Worm (Caenorhabditis elegans) whole organism, midembryonic: Measurements from ENCODE around the gene F41G3.6.

ENCODE experiments used
- T22C8.4 ChIP-seq: fragments of 200-800 bp; sonication (Bioruptor generic); IDR thresholded peaks from 2 replicates; pipeline ENCODE4 v1.3.6; 2022; ENCODE audit warnings: missing genetic modification characterization, missing compliant biosample characterization
- cog-1 ChIP-seq: sonication (generic microtip); optimal IDR thresholded peaks from 2 replicates; lab custom pipeline; 2016; ENCODE audit warnings: missing genetic modification characterization, missing compliant biosample characterization
- flt-1 ChIP-seq: fragments of 200-800 bp; sonication (Bioruptor generic); IDR thresholded peaks from 2 replicates; pipeline ENCODE4 v1.3.6; 2022; ENCODE audit warnings: missing genetic modification characterization, missing compliant biosample characterization
- klf-2 ChIP-seq: fragments of 200-800 bp; sonication (Bioruptor generic); conservative IDR thresholded peaks from 2 replicates; pipeline ENCODE4 v1.3.6; 2022; ENCODE audit warnings: missing genetic modification reagents, missing genetic modification characterization, missing compliant biosample characterization
- med-1 ChIP-seq: sonication (generic microtip); optimal IDR thresholded peaks from 2 replicates; lab custom pipeline; 2017; ENCODE audit warnings: missing genetic modification characterization, mild to moderate bottlenecking, missing compliant biosample characterization, antibody characterized with exemption, missing genetic modification reagents; ENCODE audit not compliant: insufficient read depth
- ref-1 ChIP-seq: fragments of 200-800 bp; sonication (Bioruptor generic); conservative IDR thresholded peaks from 2 replicates; pipeline ENCODE4 v1.3.6; 2022; ENCODE audit warnings: missing genetic modification reagents, missing genetic modification characterization, missing compliant biosample characterization
- tab-1 ChIP-seq: fragments of 200-800 bp; sonication (Bioruptor generic); IDR thresholded peaks from 2 replicates; pipeline ENCODE4 v1.3.6; 2022; ENCODE audit warnings: missing genetic modification characterization, missing compliant biosample characterization
- ztf-23 ChIP-seq: fragments of 200-800 bp; sonication (Bioruptor generic); IDR thresholded peaks from 2 replicates; pipeline ENCODE4 v1.3.6; 2022; ENCODE audit warnings: missing genetic modification reagents, missing genetic modification characterization, missing compliant biosample characterization
- ztf-29 ChIP-seq: fragments of 200-800 bp; sonication (Bioruptor generic); IDR thresholded peaks from 2 replicates; pipeline ENCODE4 v1.3.6; 2022; ENCODE audit warnings: missing genetic modification reagents, missing genetic modification characterization, missing compliant biosample characterization

Gene F41G3.6

DNA sequence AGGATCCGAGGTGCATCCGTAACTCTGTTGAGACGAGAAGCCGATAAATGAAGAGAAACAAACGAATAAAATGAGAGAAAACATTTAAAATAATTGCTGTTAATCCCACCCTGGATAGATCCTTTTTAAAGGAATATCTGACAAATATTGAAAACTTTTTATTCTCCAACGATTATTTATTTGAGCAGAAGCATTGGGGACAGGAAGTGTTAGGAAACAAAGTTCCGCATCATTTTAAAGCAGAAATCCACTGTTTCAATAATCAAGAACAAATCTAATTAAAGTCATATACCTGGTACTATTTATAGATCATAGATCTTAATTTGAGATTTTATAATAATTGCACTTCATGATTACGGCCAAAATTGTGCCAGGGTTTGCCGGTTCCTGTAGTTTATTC, 8.2 kb downstream of the F41G3.6 start, which contains the start of gene F41G3.20:
Gene F41G3.20, minus strand, starts transcription at position 101 of the 400 bp plus-strand sequence.
- no peak for TF ChIP-seq ztf-23 (GFP tag; lab: Robert Waterston, UW)
- no peak for TF ChIP-seq med-1 (GFP tag; lab: Kevin White, UChicago)
- no peak for TF ChIP-seq ref-1 (GFP tag; lab: Robert Waterston, UW)
- no peak for TF ChIP-seq tab-1 (GFP tag; lab: Robert Waterston, UW)

DNA sequence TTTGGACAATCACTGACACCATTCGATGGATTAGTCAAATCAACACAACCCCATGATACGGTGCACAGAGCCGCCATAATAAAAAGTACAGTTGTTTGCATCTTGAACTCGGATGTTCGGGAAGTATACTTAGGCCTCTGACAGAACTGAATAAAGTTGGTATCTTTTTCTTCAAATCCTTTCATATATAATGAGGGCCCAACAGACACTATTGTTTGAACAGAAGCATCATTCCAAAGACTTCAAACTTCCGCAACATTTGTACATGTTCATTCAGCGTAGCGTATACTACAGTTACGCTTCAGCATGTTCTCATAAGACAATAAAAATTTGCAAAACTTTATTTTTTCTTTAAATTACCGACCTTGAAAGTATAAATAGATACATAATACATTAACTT, 9.3 kb downstream of the F41G3.6 start, which contains the start of gene F41G3.19:
Gene F41G3.19, minus strand, starts transcription at position 101 of the 400 bp plus-strand sequence.
- TF ChIP-seq tab-1 (GFP tag; lab: Robert Waterston, UW) (no peak), klf-2 (GFP tag; lab: Robert Waterston, UW) (no peak), ztf-29 (GFP tag; lab: Robert Waterston, UW) (no peak)

ce11 chrII:6752850-6753249, 10.1 kb downstream of the F41G3.6 start, which contains the start of gene F41G3.21:
TSS of gene F41G3.21 (minus strand) at chrII:6752950.
- no peak for TF ChIP-seq cog-1
- TF ChIP-seq ztf-23 (GFP tag; lab: Robert Waterston, UW): no peak
- no peak for TF ChIP-seq klf-2 (GFP tag; lab: Robert Waterston, UW)
- TF ChIP-seq ref-1 (GFP tag; lab: Robert Waterston, UW): no peak

- no peak for TF ChIP-seq med-1 (GFP tag; lab: Kevin White, UChicago)
- TF ChIP-seq flt-1 (GFP tag; lab: Robert Waterston, UW): no peak
- TF ChIP-seq ztf-23 (GFP tag; lab: Robert Waterston, UW): no peak
- TF ChIP-seq cog-1: no peak
- no peak for TF ChIP-seq ref-1 (GFP tag; lab: Robert Waterston, UW)
- TF ChIP-seq ztf-29 (GFP tag; lab: Robert Waterston, UW): no peak
- TF ChIP-seq klf-2 (GFP tag; lab: Robert Waterston, UW): no peak
- TF ChIP-seq T22C8.4: no peak
- no peak for TF ChIP-seq tab-1 (GFP tag; lab: Robert Waterston, UW)
These were observed 12.0 kb downstream of the F41G3.6 start, which contains the start of the genes srx-95 and fis-1 for ce11 chrII:6754671-6755224. TSS of gene srx-95 (minus strand) at chrII:6754771. TSS of gene fis-1 (plus strand) at chrII:6755174.

- TF ChIP-seq ztf-23 (GFP tag; lab: Robert Waterston, UW): no peak
- no peak for TF ChIP-seq T22C8.4
- TF ChIP-seq tab-1 (GFP tag; lab: Robert Waterston, UW): no peak
- no peak for TF ChIP-seq ztf-29 (GFP tag; lab: Robert Waterston, UW)
- TF ChIP-seq cog-1: no peak
- no peak for TF ChIP-seq flt-1 (GFP tag; lab: Robert Waterston, UW)
- TF ChIP-seq med-1 (GFP tag; lab: Kevin White, UChicago): no peak
- no peak for TF ChIP-seq klf-2 (GFP tag; lab: Robert Waterston, UW)
- TF ChIP-seq ref-1 (GFP tag; lab: Robert Waterston, UW): no peak
These were observed 13.5 kb downstream of the F41G3.6 start, which contains the start of gene F41G3.3 for ce11 chrII:6756232-6756631. TSS of gene F41G3.3 (plus strand) at chrII:6756532.

ce11 chrII:6764734-6765133, 22.0 kb downstream of the F41G3.6 start, which contains the start of gene nlp-50:
TSS of gene nlp-50 (plus strand) at chrII:6765034.
- TF ChIP-seq tab-1 (GFP tag; lab: Robert Waterston, UW): no peak
- no peak for TF ChIP-seq ref-1 (GFP tag; lab: Robert Waterston, UW)
- TF ChIP-seq ztf-23 (GFP tag; lab: Robert Waterston, UW): no peak
- no peak for TF ChIP-seq med-1 (GFP tag; lab: Kevin White, UChicago)
- TF ChIP-seq cog-1: no peak
- TF ChIP-seq klf-2 (GFP tag; lab: Robert Waterston, UW): no peak
- TF ChIP-seq flt-1 (GFP tag; lab: Robert Waterston, UW): no peak
- no peak for TF ChIP-seq ztf-29 (GFP tag; lab: Robert Waterston, UW)

DNA sequence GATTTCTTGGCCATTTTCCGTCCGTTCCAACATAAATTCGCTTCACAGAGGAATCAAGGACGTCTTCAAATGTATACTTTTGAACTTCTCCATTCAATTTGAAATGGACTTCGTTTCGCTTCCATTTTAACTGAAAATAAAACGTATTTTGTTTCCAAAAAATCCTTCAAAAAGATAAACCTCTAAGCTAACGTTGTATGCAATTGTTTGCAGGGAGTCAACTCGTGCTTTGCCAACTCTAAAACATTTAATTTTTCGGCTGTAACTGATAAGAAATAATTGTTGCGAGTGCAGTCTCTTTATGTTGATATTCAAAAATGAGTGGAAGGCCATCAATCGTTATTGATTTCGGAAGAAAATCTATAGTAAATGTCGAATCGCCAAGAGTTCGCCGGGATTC, 25.3 kb downstream of the F41G3.6 start, which contains the start of gene F41G3.18:
Gene F41G3.18, plus strand, starts transcription at position 301 of the 400 bp plus-strand sequence.
- no peak for TF ChIP-seq flt-1 (GFP tag; lab: Robert Waterston, UW)
- no peak for TF ChIP-seq ztf-23 (GFP tag; lab: Robert Waterston, UW)
- no peak for TF ChIP-seq tab-1 (GFP tag; lab: Robert Waterston, UW)
- TF ChIP-seq ztf-29 (GFP tag; lab: Robert Waterston, UW): no peak
- no peak for TF ChIP-seq T22C8.4
- no peak for TF ChIP-seq klf-2 (GFP tag; lab: Robert Waterston, UW)
- no peak for TF ChIP-seq ref-1 (GFP tag; lab: Robert Waterston, UW)
- TF ChIP-seq med-1 (GFP tag; lab: Kevin White, UChicago): no peak

DNA sequence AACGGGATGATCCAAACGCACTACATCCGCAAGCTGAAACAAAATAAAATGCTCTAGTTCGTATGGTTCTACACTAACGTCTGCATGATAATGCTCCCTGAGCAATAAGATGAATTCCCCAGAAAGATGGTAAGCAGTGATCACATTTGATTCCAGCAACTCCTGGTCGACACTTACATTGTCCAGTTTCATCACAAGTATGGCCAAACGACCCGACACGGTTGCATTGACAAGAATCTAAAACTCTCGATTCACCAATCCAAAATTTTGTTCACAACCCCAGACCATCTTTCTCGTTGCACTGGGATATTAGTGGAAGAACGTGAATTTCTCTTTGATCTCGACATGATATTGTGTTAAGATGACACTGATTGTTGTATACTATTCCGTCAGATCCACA, 27.3 kb downstream of the F41G3.6 start:
- TF ChIP-seq cog-1: no peak
- TF ChIP-seq ztf-23 (GFP tag; lab: Robert Waterston, UW): no peak
- TF ChIP-seq flt-1 (GFP tag; lab: Robert Waterston, UW): no peak
- no peak for TF ChIP-seq tab-1 (GFP tag; lab: Robert Waterston, UW)
- no peak for TF ChIP-seq T22C8.4
- no peak for TF ChIP-seq ref-1 (GFP tag; lab: Robert Waterston, UW)
- no peak for TF ChIP-seq klf-2 (GFP tag; lab: Robert Waterston, UW)
- TF ChIP-seq med-1 (GFP tag; lab: Kevin White, UChicago): no peak
- no peak for TF ChIP-seq ztf-29 (GFP tag; lab: Robert Waterston, UW)

- TF ChIP-seq ztf-23 (GFP tag; lab: Robert Waterston, UW) (no peak), T22C8.4 (no peak), flt-1 (GFP tag; lab: Robert Waterston, UW) (no peak), klf-2 (GFP tag; lab: Robert Waterston, UW) (no peak), ztf-29 (GFP tag; lab: Robert Waterston, UW) (no peak)
These were observed 29.8 kb downstream of the F41G3.6 start for ce11 chrII:6772482-6772881.
